Worm (Caenorhabditis elegans) whole organism, midembryonic: ENCODE data around the gene lact-8.

Experiments
- T22C8.4 ChIP-seq: fragments of 200-800 bp; sonication (Bioruptor generic); IDR thresholded peaks from 2 replicates; pipeline ENCODE4 v1.3.6; 2022; ENCODE audit warnings: missing genetic modification characterization, missing compliant biosample characterization
- cog-1 ChIP-seq: sonication (generic microtip); optimal IDR thresholded peaks from 2 replicates; lab custom pipeline; 2016; ENCODE audit warnings: missing genetic modification characterization, missing compliant biosample characterization
- flt-1 ChIP-seq: fragments of 200-800 bp; sonication (Bioruptor generic); IDR thresholded peaks from 2 replicates; pipeline ENCODE4 v1.3.6; 2022; ENCODE audit warnings: missing genetic modification characterization, missing compliant biosample characterization
- med-1 ChIP-seq: sonication (generic microtip); optimal IDR thresholded peaks from 2 replicates; lab custom pipeline; 2017; ENCODE audit warnings: missing genetic modification characterization, mild to moderate bottlenecking, missing compliant biosample characterization, antibody characterized with exemption, missing genetic modification reagents; ENCODE audit not compliant: insufficient read depth
- ref-1 ChIP-seq: fragments of 200-800 bp; sonication (Bioruptor generic); conservative IDR thresholded peaks from 2 replicates; pipeline ENCODE4 v1.3.6; 2022; ENCODE audit warnings: missing genetic modification reagents, missing genetic modification characterization, missing compliant biosample characterization
- tab-1 ChIP-seq: fragments of 200-800 bp; sonication (Bioruptor generic); IDR thresholded peaks from 2 replicates; pipeline ENCODE4 v1.3.6; 2022; ENCODE audit warnings: missing genetic modification characterization, missing compliant biosample characterization
- ztf-29 ChIP-seq: fragments of 200-800 bp; sonication (Bioruptor generic); IDR thresholded peaks from 2 replicates; pipeline ENCODE4 v1.3.6; 2022; ENCODE audit warnings: missing genetic modification reagents, missing genetic modification characterization, missing compliant biosample characterization

- no peak for TF ChIP-seq flt-1 (GFP tag; lab: Robert Waterston, UW)
- TF ChIP-seq cog-1 (tag; lab: Kevin White, UChicago), result no peak
- TF ChIP-seq med-1, result no peak
- no peak for TF ChIP-seq ref-1 (GFP tag; lab: Robert Waterston, UW)
- no peak for TF ChIP-seq tab-1 (GFP tag; lab: Robert Waterston, UW)
- TF ChIP-seq T22C8.4 (GFP tag; lab: Robert Waterston, UW), result no peak
- no peak for TF ChIP-seq ztf-29 (GFP tag; lab: Robert Waterston, UW)
These were observed 5.2 kb upstream of the lact-8 start, which contains the start of gene cdkl-1 for ce11 chrV:11098599-11098998.
